Fruit fly (Drosophila melanogaster) whole organism, embryonic: Measurements from ENCODE around the gene niki.

Experiments used
- Atf-2 ChIP-seq: fragments of 200-800 bp; sonication (Bioruptor generic); optimal IDR thresholded peaks from 2 replicates; lab custom pipeline; 2016; ENCODE audit warnings: missing biosample characterization, missing genetic modification characterization
- CG10321 ChIP-seq: fragments of 200-800 bp; sonication (Bioruptor generic); IDR thresholded peaks from 2 replicates; pipeline ENCODE4 v1.3.6; 2022; ENCODE audit warnings: missing biosample characterization, missing genetic modification characterization
- CG10543 ChIP-seq: fragments of 200-800 bp; sonication (Bioruptor generic); optimal IDR thresholded peaks from 3 replicates; lab custom pipeline; 2017; ENCODE audit warnings: missing biosample characterization, mild to moderate bottlenecking, missing genetic modification characterization, moderate library complexity
- CG10654 ChIP-seq: fragments of 200-800 bp; sonication (Bioruptor generic); optimal IDR thresholded peaks from 2 replicates; lab custom pipeline; 2016; ENCODE audit warnings: missing biosample characterization, missing genetic modification characterization
- CG12769 ChIP-seq: fragments of 200-800 bp; sonication (Bioruptor generic); optimal IDR thresholded peaks from 2 replicates; lab custom pipeline; 2019; ENCODE audit warnings: missing biosample characterization, mild to moderate bottlenecking, missing genetic modification characterization, moderate library complexity
- CG13775 ChIP-seq: fragments of 200-800 bp; sonication (Bioruptor generic); optimal IDR thresholded peaks from 3 replicates; lab custom pipeline; 2017; ENCODE audit warnings: missing biosample characterization, mild to moderate bottlenecking, missing genetic modification characterization
- CG14667 ChIP-seq: fragments of 200-800 bp; sonication (Bioruptor generic); IDR thresholded peaks from 2 replicates; pipeline ENCODE4 v1.3.6; 2022; ENCODE audit warnings: missing biosample characterization, missing genetic modification characterization
- CG15269 ChIP-seq: fragments of 200-800 bp; sonication (Bioruptor generic); optimal IDR thresholded peaks from 2 replicates; lab custom pipeline; 2018; ENCODE audit warnings: missing biosample characterization, mild to moderate bottlenecking, missing genetic modification characterization, moderate library complexity
- CG1603 ChIP-seq: fragments of 200-800 bp; sonication (Bioruptor generic); optimal IDR thresholded peaks from 2 replicates; lab custom pipeline; 2019; ENCODE audit warnings: missing biosample characterization, mild to moderate bottlenecking, missing genetic modification characterization, moderate library complexity
- CG16779 ChIP-seq: fragments of 200-800 bp; sonication (Bioruptor generic); IDR thresholded peaks from 2 replicates; pipeline ENCODE4 v1.3.6; 2022; ENCODE audit warnings: missing biosample characterization, missing genetic modification characterization
- CG16863 ChIP-seq: fragments of 200-800 bp; sonication (Bioruptor generic); optimal IDR thresholded peaks from 3 replicates; lab custom pipeline; 2016; ENCODE audit warnings: missing biosample characterization, missing genetic modification characterization
- CG18262 ChIP-seq: fragments of 200-800 bp; optimal IDR thresholded peaks from 3 replicates; lab custom pipeline; 2019; ENCODE audit warnings: missing biosample characterization, mild to moderate bottlenecking, missing genetic modification characterization, moderate library complexity
- CG18476 ChIP-seq: fragments of 200-800 bp; sonication (Bioruptor generic); optimal IDR thresholded peaks from 2 replicates; lab custom pipeline; 2016; ENCODE audit warnings: missing biosample characterization, mild to moderate bottlenecking, missing genetic modification characterization
- CG30431 ChIP-seq: fragments of 200-800 bp; sonication (Bioruptor generic); optimal IDR thresholded peaks from 2 replicates; lab custom pipeline; 2017; ENCODE audit warnings: missing biosample characterization, missing genetic modification characterization
- CG3407 ChIP-seq: fragments of 200-800 bp; sonication (Bioruptor generic); optimal IDR thresholded peaks from 2 replicates; lab custom pipeline; 2018; ENCODE audit warnings: missing biosample characterization, mild to moderate bottlenecking, missing genetic modification characterization
- CG3847 ChIP-seq: fragments of 200-800 bp; sonication (Bioruptor generic); IDR thresholded peaks from 2 replicates; pipeline ENCODE4 v1.3.6; 2022; ENCODE audit warnings: missing biosample characterization, missing genetic modification characterization
- CG42726 ChIP-seq: fragments of 200-800 bp; sonication (Bioruptor generic); IDR thresholded peaks from 2 replicates; pipeline ENCODE4 v1.3.6; 2022; ENCODE audit warnings: missing biosample characterization, missing genetic modification characterization; ENCODE audit not compliant: partially characterized antibody
- CG4360 ChIP-seq: fragments of 200-800 bp; sonication (Bioruptor generic); IDR thresholded peaks from 2 replicates; pipeline ENCODE4 v1.3.6; 2022; ENCODE audit warnings: missing biosample characterization, missing genetic modification characterization
- CG4404 ChIP-seq: fragments of 200-800 bp; sonication (Bioruptor generic); IDR thresholded peaks from 2 replicates; pipeline ENCODE4 v1.3.6; 2022; ENCODE audit warnings: missing biosample characterization, missing genetic modification characterization
- CG4617 ChIP-seq: fragments of 200-800 bp; sonication (Bioruptor generic); optimal IDR thresholded peaks from 3 replicates; lab custom pipeline; 2016; ENCODE audit warnings: missing biosample characterization, missing genetic modification characterization, borderline replicate concordance
- CG4730 ChIP-seq: fragments of 200-800 bp; sonication (Bioruptor generic); IDR thresholded peaks from 2 replicates; pipeline ENCODE4 v1.3.6; 2022; ENCODE audit warnings: missing biosample characterization, missing genetic modification characterization
- CG6272 ChIP-seq: fragments of 200-800 bp; sonication (Bioruptor generic); IDR thresholded peaks from 2 replicates; pipeline ENCODE4 v1.3.6; 2022; ENCODE audit warnings: missing biosample characterization, missing genetic modification characterization
- CG6854 ChIP-seq: fragments of 200-800 bp; sonication (Bioruptor generic); optimal IDR thresholded peaks from 3 replicates; lab custom pipeline; 2017; ENCODE audit warnings: missing biosample characterization, mild to moderate bottlenecking, missing genetic modification characterization
- CG9817 ChIP-seq: fragments of 200-800 bp; sonication (Bioruptor generic); optimal IDR thresholded peaks from 2 replicates; lab custom pipeline; 2018; ENCODE audit warnings: missing biosample characterization, mild to moderate bottlenecking, missing genetic modification characterization, moderate library complexity
- CoRest ChIP-seq: fragments of 200-800 bp; sonication (Bioruptor generic); optimal IDR thresholded peaks from 3 replicates; lab custom pipeline; 2018; ENCODE audit warnings: missing biosample characterization, mild to moderate bottlenecking, missing genetic modification characterization, moderate library complexity
- Dek ChIP-seq: fragments of 200-800 bp; sonication (Bioruptor generic); optimal IDR thresholded peaks from 3 replicates; lab custom pipeline; 2019; ENCODE audit warnings: missing biosample characterization, mild to moderate bottlenecking, missing genetic modification characterization, moderate library complexity
- Drgx ChIP-seq: fragments of 200-800 bp; sonication (Bioruptor generic); IDR thresholded peaks from 2 replicates; pipeline ENCODE4 v1.3.6; 2022; ENCODE audit warnings: missing biosample characterization, missing genetic modification characterization
- Ets65A ChIP-seq: fragments of 200-800 bp; sonication (Bioruptor generic); peaks from one replicate; lab custom pipeline; 2016; ENCODE audit warnings: missing biosample characterization, missing genetic modification characterization
- Fer2 ChIP-seq: fragments of 200-800 bp; sonication (Bioruptor generic); optimal IDR thresholded peaks from 2 replicates; lab custom pipeline; 2018; ENCODE audit warnings: missing biosample characterization, mild to moderate bottlenecking, missing genetic modification characterization, moderate library complexity
- GATAe ChIP-seq: fragments of 200-800 bp; sonication (Bioruptor generic); conservative IDR thresholded peaks from 2 replicates; pipeline ENCODE4 v1.3.6; 2022; ENCODE audit warnings: missing biosample characterization, missing genetic modification characterization
- HHEX ChIP-seq: fragments of 200-800 bp; sonication (Bioruptor generic); optimal IDR thresholded peaks from 3 replicates; lab custom pipeline; 2017; ENCODE audit warnings: missing biosample characterization, mild to moderate bottlenecking, missing genetic modification characterization, missing genetic modification reagents
- HmgD ChIP-seq: fragments of 200-800 bp; sonication (Bioruptor generic); optimal IDR thresholded peaks from 3 replicates; lab custom pipeline; 2016; ENCODE audit warnings: missing biosample characterization, missing genetic modification characterization
- HmgZ ChIP-seq: fragments of 200-800 bp; sonication (Bioruptor generic); optimal IDR thresholded peaks from 2 replicates; lab custom pipeline; 2018; ENCODE audit warnings: missing biosample characterization, mild to moderate bottlenecking, missing genetic modification characterization
- Hr78 ChIP-seq, 2 experiments: fragments of 200-800 bp in 1 of 2; fragments of >200 bp in 1 of 2; sonication (Bioruptor generic) in 1 of 2; optimal IDR thresholded peaks; 2 replicates each; lab custom pipeline; 2017 to 2019; ENCODE audit warnings: missing biosample characterization in 2 of 2, missing genetic modification characterization in 2 of 2, mild to moderate bottlenecking in 1 of 2, moderate library complexity in 1 of 2
- MESR4 ChIP-seq: fragments of 200-800 bp; sonication (Bioruptor generic); optimal IDR thresholded peaks from 2 replicates; lab custom pipeline; 2018; ENCODE audit warnings: missing biosample characterization, mild to moderate bottlenecking, missing genetic modification characterization, moderate library complexity
- Max ChIP-seq: fragments of 200-800 bp; sonication (Bioruptor generic); optimal IDR thresholded peaks from 2 replicates; lab custom pipeline; 2016; ENCODE audit warnings: missing biosample characterization, mild to moderate bottlenecking, missing genetic modification characterization
- Nf-YB ChIP-seq: fragments of 200-800 bp; sonication (Bioruptor generic); optimal IDR thresholded peaks from 3 replicates; lab custom pipeline; 2019; ENCODE audit warnings: missing biosample characterization, mild to moderate bottlenecking, missing genetic modification characterization, moderate library complexity
- TFAM ChIP-seq: fragments of 200-800 bp; sonication (Bioruptor generic); optimal IDR thresholded peaks from 2 replicates; lab custom pipeline; 2017; ENCODE audit warnings: missing biosample characterization, missing genetic modification characterization, inconsistent platforms
- ato ChIP-seq: fragments of 200-800 bp; sonication (Bioruptor generic); IDR thresholded peaks from 2 replicates; pipeline ENCODE4 v1.3.6; 2022; ENCODE audit warnings: missing biosample characterization, missing genetic modification characterization; ENCODE audit not compliant: partially characterized antibody
- crc ChIP-seq: fragments of 200-800 bp; sonication (Bioruptor generic); optimal IDR thresholded peaks from 2 replicates; lab custom pipeline; 2016; ENCODE audit warnings: missing biosample characterization, missing genetic modification characterization
- dan ChIP-seq: fragments of 200-800 bp; sonication (Bioruptor generic); IDR thresholded peaks from 2 replicates; pipeline ENCODE4 v1.3.6; 2022; ENCODE audit warnings: missing biosample characterization, missing genetic modification characterization
- ham ChIP-seq: fragments of 200-800 bp; sonication (Bioruptor generic); IDR thresholded peaks from 2 replicates; pipeline ENCODE4 v1.3.6; 2022; ENCODE audit warnings: missing biosample characterization, missing genetic modification characterization
- hth ChIP-seq: fragments of >200 bp; optimal IDR thresholded peaks from 2 replicates; lab custom pipeline; 2017; ENCODE audit warnings: inconsistent platforms
- mam ChIP-seq: fragments of 200-800 bp; sonication (Bioruptor generic); optimal IDR thresholded peaks from 3 replicates; lab custom pipeline; 2016; ENCODE audit warnings: missing biosample characterization, missing genetic modification characterization
- mld ChIP-seq: fragments of 200-800 bp; sonication (Bioruptor generic); IDR thresholded peaks from 3 replicates; pipeline ENCODE4 v1.3.6; 2022; ENCODE audit warnings: missing biosample characterization, missing genetic modification characterization; ENCODE audit not compliant: partially characterized antibody
- otp ChIP-seq: fragments of 200-800 bp; sonication (Bioruptor generic); IDR thresholded peaks from 3 replicates; pipeline ENCODE4, ENCODE4 v1.3.6; 2022; ENCODE audit warnings: missing biosample characterization, missing genetic modification characterization
- pita ChIP-seq: fragments of 200-800 bp; sonication (Bioruptor generic); optimal IDR thresholded peaks from 2 replicates; lab custom pipeline; 2017; ENCODE audit warnings: missing biosample characterization, mild to moderate bottlenecking, missing genetic modification characterization
- psq ChIP-seq: fragments of 200-800 bp; sonication (Bioruptor generic); optimal IDR thresholded peaks from 2 replicates; lab custom pipeline; 2017; ENCODE audit warnings: missing biosample characterization, missing genetic modification characterization
- pzg ChIP-seq: fragments of 200-800 bp; sonication (Bioruptor generic); optimal IDR thresholded peaks from 3 replicates; lab custom pipeline; 2018; ENCODE audit warnings: missing biosample characterization, mild to moderate bottlenecking, missing genetic modification characterization, moderate library complexity
- ranshi ChIP-seq: fragments of 200-800 bp; sonication (Bioruptor generic); IDR thresholded peaks from 2 replicates; pipeline ENCODE4 v1.3.6; 2022; ENCODE audit warnings: missing biosample characterization, missing genetic modification characterization
- wor ChIP-seq: fragments of 200-800 bp; sonication (Bioruptor generic); IDR thresholded peaks from 2 replicates; pipeline ENCODE4 v1.3.6; 2022; ENCODE audit warnings: missing biosample characterization, missing genetic modification characterization

The niki gene

dm6 chr3R:24850420-24850819, 25.0 kb upstream of the niki start, which contains the start of gene CG7006 (continued):
- no peak for TF ChIP-seq dan
- no peak for TF ChIP-seq CG10321 (GFP tag; lab: Robert Waterston, UW)
- peak; percentile 72 for TF ChIP-seq MESR4 (GFP tag; lab: Kevin White, UChicago)
- TF ChIP-seq psq (GFP tag; lab: Kevin White, UChicago): peak; percentile 8
- TF ChIP-seq Hr78 (GFP tag; optimal IDR thresholded peaks at IDR 0.05; lab: Kevin White, UChicago): no peak
- TF ChIP-seq crc: peak; percentile 5
- peak; percentile 50; the same call in 1 of the 3 replicates for TF ChIP-seq mld (GFP tag; lab: Robert Waterston, UW)
- peak; percentile 86 for TF ChIP-seq CG1603 (tag; lab: Kevin White, UChicago)
- TF ChIP-seq Nf-YB (GFP tag; lab: Kevin White, UChicago): peak; percentile 6
- TF ChIP-seq CG3847: peak; percentile 96
- peak; percentile 58 for TF ChIP-seq CoRest
- no peak for TF ChIP-seq CG3407 (GFP tag; lab: Kevin White, UChicago)
- TF ChIP-seq CG4360 (GFP tag; lab: Robert Waterston, UW): no peak
- no peak for TF ChIP-seq pita (GFP tag; lab: Kevin White, UChicago)
- peak; percentile 87 for TF ChIP-seq HmgZ (tag; lab: Kevin White, UChicago)
- TF ChIP-seq CG15269 (tag; lab: Kevin White, UChicago): no peak
- TF ChIP-seq HHEX (GFP tag; lab: Kevin White, UChicago): peak; percentile 27
- TF ChIP-seq Dek (tag; lab: Kevin White, UChicago): no peak
- TF ChIP-seq GATAe (GFP tag; lab: Robert Waterston, UW): no peak; the same call in 1 of the 2 replicates
- peak; percentile 43 for TF ChIP-seq CG16863 (GFP tag; lab: Kevin White, UChicago)
- peak; percentile 48 for TF ChIP-seq CG18476 (GFP tag; lab: Kevin White, UChicago)
- TF ChIP-seq ham (GFP tag; lab: Robert Waterston, UW): no peak
- TF ChIP-seq Ets65A: peak; percentile 99
- peak; percentile 58 for TF ChIP-seq Atf-2 (GFP tag; lab: Kevin White, UChicago)
- TF ChIP-seq CG4617 (GFP tag; lab: Kevin White, UChicago): peak; percentile 79
- peak; percentile 48 for TF ChIP-seq Fer2 (tag; lab: Kevin White, UChicago)
- TF ChIP-seq CG6854: no peak
- TF ChIP-seq Drgx (GFP tag; lab: Robert Waterston, UW): no peak
- TF ChIP-seq HmgD (GFP tag; lab: Kevin White, UChicago): peak; percentile 76
- TF ChIP-seq CG18262: no peak
- no peak for TF ChIP-seq CG14667 (GFP tag; lab: Robert Waterston, UW)
- TF ChIP-seq CG4730: 0 out of 2 replicates have a peak, but pooled peaks have one; percentile 33
- TF ChIP-seq otp (GFP tag; lab: Robert Waterston, UW): 0 out of 3 replicates have a peak, but pooled peaks have one; percentile 18
- TF ChIP-seq CG16779 (GFP tag; lab: Robert Waterston, UW): peak; percentile 85
- peak; percentile 71 for TF ChIP-seq ranshi
- TF ChIP-seq CG6272: peak; percentile 29; the same call in 1 of the 2 replicates
- TF ChIP-seq CG10543 (GFP tag; lab: Kevin White, UChicago): no peak
- peak; percentile 75 for TF ChIP-seq ato (GFP tag; lab: Robert Waterston, UW)
- TF ChIP-seq CG13775 (GFP tag; lab: Kevin White, UChicago): no peak
- TF ChIP-seq CG12769 (tag; lab: Kevin White, UChicago): peak; percentile 87
- peak; percentile 61 for TF ChIP-seq CG42726
- peak; percentile 70 for TF ChIP-seq CG9817
- TF ChIP-seq Max (GFP tag; lab: Kevin White, UChicago): peak; percentile 88
- TF ChIP-seq hth: no peak
- TF ChIP-seq mam (GFP tag; lab: Kevin White, UChicago): peak; percentile 91
- no peak for TF ChIP-seq TFAM (GFP tag; lab: Kevin White, UChicago)
- peak; percentile 94 for TF ChIP-seq pzg (GFP tag; lab: Kevin White, UChicago)
- TF ChIP-seq wor: no peak
- TF ChIP-seq CG10654: peak; percentile 76
- TF ChIP-seq CG4404 (GFP tag; lab: Robert Waterston, UW): peak; percentile 31; the same call in 1 of the 2 replicates
- TF ChIP-seq CG30431 (GFP tag; lab: Kevin White, UChicago): no peak
